Fruit fly (Drosophila melanogaster) whole organism, wandering third instar larva: ENCODE data around the gene REPTOR-BP.

Source experiments
- Abd-B ChIP-seq: fragments of >200 bp; optimal IDR thresholded peaks from 2 replicates; lab custom pipeline; 2017; ENCODE audit warnings: missing biosample characterization, missing genetic modification characterization
- CG32264 ChIP-seq: fragments of 200-800 bp; sonication (Bioruptor generic); optimal IDR thresholded peaks from 2 replicates; lab custom pipeline; 2016; ENCODE audit warnings: missing biosample characterization, missing genetic modification characterization
- CG9705 ChIP-seq: fragments of 200-800 bp; sonication (Bioruptor generic); optimal IDR thresholded peaks from 2 replicates; lab custom pipeline; 2018; ENCODE audit warnings: missing biosample characterization, mild to moderate bottlenecking, missing genetic modification characterization
- CrebA ChIP-seq: fragments of 200-800 bp; sonication (Bioruptor generic); optimal IDR thresholded peaks from 2 replicates; lab custom pipeline; 2016; ENCODE audit warnings: missing biosample characterization, mild to moderate bottlenecking, missing genetic modification characterization, borderline replicate concordance
- Dfd ChIP-seq: fragments of >200 bp; optimal IDR thresholded peaks from 2 replicates; lab custom pipeline; 2017; ENCODE audit warnings: missing biosample characterization, missing genetic modification characterization
- Dif ChIP-seq: fragments of 200-275, 200-300 bp; sonication (Bioruptor generic); optimal IDR thresholded peaks from 2 replicates; lab custom pipeline; 2018; ENCODE audit warnings: missing biosample characterization, missing genetic modification characterization; ENCODE audit not compliant: partially characterized antibody
- GATAd ChIP-seq: sonication (Bioruptor generic); optimal IDR thresholded peaks from 2 replicates; lab custom pipeline; 2016; ENCODE audit warnings: missing biosample characterization, missing genetic modification characterization
- HLH106 ChIP-seq: fragments of 200-800 bp; optimal IDR thresholded peaks from 3 replicates; lab custom pipeline; 2019; ENCODE audit warnings: missing biosample characterization, mild to moderate bottlenecking, missing genetic modification characterization, moderate library complexity
- Hnf4 ChIP-seq: fragments of 200-800 bp; sonication (Bioruptor generic); optimal IDR thresholded peaks from 2 replicates; lab custom pipeline; 2016; ENCODE audit warnings: missing biosample characterization, mild to moderate bottlenecking, missing genetic modification characterization
- Hr78 ChIP-seq: fragments of >200 bp; optimal IDR thresholded peaks from 2 replicates; lab custom pipeline; 2017; ENCODE audit warnings: missing biosample characterization, missing genetic modification characterization
- Hr83 ChIP-seq: fragments of 200-300 bp; sonication (Bioruptor generic); optimal IDR thresholded peaks from 2 replicates; lab custom pipeline; 2016; ENCODE audit warnings: missing biosample characterization, mild to moderate bottlenecking, missing genetic modification characterization, moderate library complexity; ENCODE audit not compliant: poor library complexity, severe bottlenecking
- Jra ChIP-seq: sonication (Bioruptor generic); optimal IDR thresholded peaks from 2 replicates; lab custom pipeline; 2016; ENCODE audit warnings: missing biosample characterization, missing genetic modification characterization
- Mio ChIP-seq: sonication (Bioruptor generic); optimal IDR thresholded peaks from 2 replicates; lab custom pipeline; 2016; ENCODE audit warnings: missing biosample characterization, missing genetic modification characterization
- Myc ChIP-seq: fragments of >200 bp; optimal IDR thresholded peaks from 2 replicates; lab custom pipeline; 2017
- N ChIP-seq: fragments of >200 bp; optimal IDR thresholded peaks from 2 replicates; lab custom pipeline; 2018; ENCODE audit warnings: missing biosample characterization, missing external identifiers, missing genetic modification characterization
- OdsH ChIP-seq: fragments of 200-800 bp; sonication (Bioruptor generic); optimal IDR thresholded peaks from 2 replicates; lab custom pipeline; 2016; ENCODE audit warnings: missing biosample characterization, mild to moderate bottlenecking, missing genetic modification characterization
- Rel ChIP-seq, 2 experiments: fragments of 200-800 bp; sonication (Bioruptor generic) in 1 of 2; optimal IDR thresholded peaks; 2 replicates in 1 of 2; 3 replicates in 1 of 2; lab custom pipeline; 2016 to 2019; ENCODE audit warnings: mild to moderate bottlenecking in 2 of 2, missing biosample characterization in 2 of 2, missing genetic modification characterization in 2 of 2, moderate library complexity in 1 of 2
- Sp1 ChIP-seq: fragments of 200-800 bp; sonication (Bioruptor generic); optimal IDR thresholded peaks from 3 replicates; lab custom pipeline; 2019; ENCODE audit warnings: missing biosample characterization, mild to moderate bottlenecking, missing genetic modification characterization, moderate library complexity
- Vsx2 ChIP-seq: fragments of 200-300, 225-300 bp; sonication (Bioruptor generic); optimal IDR thresholded peaks from 2 replicates; lab custom pipeline; 2018; ENCODE audit warnings: missing biosample characterization, missing genetic modification characterization; ENCODE audit not compliant: partially characterized antibody
- br ChIP-seq: fragments of 200-800 bp; sonication (Bioruptor generic); optimal IDR thresholded peaks from 2 replicates; lab custom pipeline; 2016; ENCODE audit warnings: missing biosample characterization, missing genetic modification characterization
- brk ChIP-seq: fragments of 200-800 bp; sonication (Bioruptor generic); optimal IDR thresholded peaks from 2 replicates; lab custom pipeline; 2016; ENCODE audit warnings: missing biosample characterization, mild to moderate bottlenecking, missing genetic modification characterization
- dl ChIP-seq, 2 experiments: fragments of 175-275, 200-275 bp in 1 of 2; fragments of 200-275 bp in 1 of 2; sonication (Bioruptor generic); optimal IDR thresholded peaks; lab custom pipeline; 2018; ENCODE audit warnings: mild to moderate bottlenecking in 2 of 2, missing biosample characterization in 2 of 2, missing genetic modification characterization in 2 of 2, moderate library complexity in 2 of 2; ENCODE audit not compliant: partially characterized antibody in 2 of 2, insufficient read depth in 1 of 2
- dmrt93B ChIP-seq: fragments of 200-800 bp; sonication (Bioruptor generic); optimal IDR thresholded peaks from 2 replicates; lab custom pipeline; 2018; ENCODE audit warnings: missing biosample characterization, mild to moderate bottlenecking, missing genetic modification characterization
- dsf ChIP-seq: sonication (Bioruptor generic); optimal IDR thresholded peaks from 2 replicates; lab custom pipeline; 2016; ENCODE audit warnings: missing biosample characterization, missing genetic modification characterization, borderline replicate concordance
- ey ChIP-seq: fragments of 200-800 bp; sonication (Bioruptor generic); optimal IDR thresholded peaks from 2 replicates; lab custom pipeline; 2016; ENCODE audit warnings: missing biosample characterization, missing genetic modification characterization
- foxo ChIP-seq, 2 experiments: fragments of 200-800 bp; sonication (Bioruptor generic); optimal IDR thresholded peaks; 2 replicates in 1 of 2; 3 replicates in 1 of 2; lab custom pipeline; 2016 to 2017; ENCODE audit warnings: missing biosample characterization in 2 of 2, missing genetic modification characterization in 2 of 2
- fru ChIP-seq: fragments of 200-800 bp; sonication (Bioruptor generic); optimal IDR thresholded peaks from 3 replicates; lab custom pipeline; 2016; ENCODE audit warnings: missing biosample characterization, mild to moderate bottlenecking, missing genetic modification characterization
- h ChIP-seq: fragments of 200-800 bp; sonication (Bioruptor generic); optimal IDR thresholded peaks from 3 replicates; lab custom pipeline; 2016; ENCODE audit warnings: missing biosample characterization, mild to moderate bottlenecking, missing genetic modification characterization
- jim ChIP-seq: fragments of 175-275, 200-325 bp; sonication (Bioruptor generic); optimal IDR thresholded peaks from 2 replicates; lab custom pipeline; 2016; ENCODE audit warnings: missing biosample characterization, mild to moderate bottlenecking, missing genetic modification characterization
- lola ChIP-seq: fragments of >200 bp; optimal IDR thresholded peaks from 2 replicates; lab custom pipeline; 2017; ENCODE audit warnings: missing biosample characterization, missing genetic modification characterization
- pan ChIP-seq: fragments of >200 bp; optimal IDR thresholded peaks from 2 replicates; lab custom pipeline; 2017
- psq ChIP-seq: fragments of 200-800 bp; sonication (Bioruptor generic); optimal IDR thresholded peaks from 3 replicates; lab custom pipeline; 2017; ENCODE audit warnings: missing biosample characterization, mild to moderate bottlenecking, missing genetic modification characterization, moderate library complexity
- rgr ChIP-seq: fragments of 200-800 bp; sonication (Bioruptor generic); optimal IDR thresholded peaks from 3 replicates; lab custom pipeline; 2016; ENCODE audit warnings: missing biosample characterization, mild to moderate bottlenecking, missing genetic modification characterization
- sage ChIP-seq: fragments of 200-800 bp; sonication (Bioruptor generic); optimal IDR thresholded peaks from 2 replicates; lab custom pipeline; 2016; ENCODE audit warnings: missing biosample characterization, mild to moderate bottlenecking, missing genetic modification characterization
- sv ChIP-seq: fragments of 200-800 bp; sonication (Bioruptor generic); optimal IDR thresholded peaks from 3 replicates; lab custom pipeline; 2016; ENCODE audit warnings: missing biosample characterization, missing genetic modification characterization
- tai ChIP-seq: sonication (Bioruptor generic); optimal IDR thresholded peaks from 2 replicates; lab custom pipeline; 2016; ENCODE audit warnings: missing biosample characterization, missing genetic modification characterization
- usp ChIP-seq: fragments of >200 bp; optimal IDR thresholded peaks from 2 replicates; lab custom pipeline; 2017; ENCODE audit warnings: missing biosample characterization, missing genetic modification characterization
- woc ChIP-seq: sonication (Bioruptor generic); optimal IDR thresholded peaks from 2 replicates; lab custom pipeline; 2016; ENCODE audit warnings: missing biosample characterization, mild to moderate bottlenecking, missing genetic modification characterization

REPTOR-BP gene

dm6 chr2L:10299077-10299809 is 35.3 kb downstream of the REPTOR-BP start:
- TF ChIP-seq foxo (GFP tag; optimal IDR thresholded peaks at IDR 0.05; lab: Kevin White, UChicago) (no peak), sage (peak; percentile 37)

dm6 chr2L:10299810-10300147 is 35.9 kb downstream of the REPTOR-BP start, which contains the start of gene CYLD:
TSS of gene CYLD (minus strand) at chr2L:10299847.
- TF ChIP-seq dl (GFP tag; optimal IDR thresholded peaks at IDR 0.05; lab: Kevin White, UChicago; ENCODE audit: insufficient read depth in 1 of 2, partially characterized antibody in 2 of 2), result no peak
- TF ChIP-seq Rel (GFP tag; optimal IDR thresholded peaks at IDR 0.05; lab: Kevin White, UChicago), result no peak
- TF ChIP-seq Rel (tag; optimal IDR thresholded peaks at IDR 0.05; lab: Kevin White, UChicago), result no peak
- TF ChIP-seq Myc, result no peak
- TF ChIP-seq Dfd (GFP tag; lab: Kevin White, UChicago), result no peak
- no peak for TF ChIP-seq lola (GFP tag; lab: Kevin White, UChicago)
- TF ChIP-seq Hr78, result no peak
- no peak for TF ChIP-seq tai (GFP tag; lab: Kevin White, UChicago)
- peak; percentile 25 for TF ChIP-seq psq (GFP tag; lab: Kevin White, UChicago)
- TF ChIP-seq brk (GFP tag; lab: Kevin White, UChicago), result peak; percentile 68
- no peak for TF ChIP-seq jim (GFP tag; lab: Kevin White, UChicago)
- no peak for TF ChIP-seq br (GFP tag; lab: Kevin White, UChicago)
- peak; percentile 70 for TF ChIP-seq Hnf4 (GFP tag; lab: Kevin White, UChicago)
- no peak for TF ChIP-seq CG32264 (GFP tag; lab: Kevin White, UChicago)
- peak; percentile 56 for TF ChIP-seq Jra (GFP tag; lab: Kevin White, UChicago)
- no peak for TF ChIP-seq Vsx2 (GFP tag; lab: Kevin White, UChicago)
- no peak for TF ChIP-seq fru (GFP tag; lab: Kevin White, UChicago)
- no peak for TF ChIP-seq h (GFP tag; lab: Kevin White, UChicago)
- TF ChIP-seq usp (GFP tag; lab: Kevin White, UChicago), result no peak
- no peak for TF ChIP-seq dsf
- peak; percentile 4 for TF ChIP-seq woc (GFP tag; lab: Kevin White, UChicago)
- no peak for TF ChIP-seq N (GFP tag; lab: Kevin White, UChicago)
- TF ChIP-seq Hr83 (GFP tag; lab: Kevin White, UChicago), result no peak
- peak; percentile 50 for TF ChIP-seq OdsH (GFP tag; lab: Kevin White, UChicago)
- no peak for TF ChIP-seq Sp1 (GFP tag; lab: Kevin White, UChicago)
- TF ChIP-seq HLH106 (tag; lab: Kevin White, UChicago), result peak; percentile 60
- TF ChIP-seq sage, result peak; percentile 7
- peak; percentile 64 for TF ChIP-seq rgr (GFP tag; lab: Kevin White, UChicago)
- no peak for TF ChIP-seq pan (lab: Kevin White, UChicago)
- no peak for TF ChIP-seq Abd-B
- peak in 1 of 2 experiments; percentile 62 for TF ChIP-seq foxo (GFP tag; optimal IDR thresholded peaks at IDR 0.05; lab: Kevin White, UChicago)
- TF ChIP-seq Dif (GFP tag; lab: Kevin White, UChicago), result no peak
- peak; percentile 34 for TF ChIP-seq CG9705 (GFP tag; lab: Kevin White, UChicago)
- no peak for TF ChIP-seq Mio (GFP tag; lab: Kevin White, UChicago)
- no peak for TF ChIP-seq CrebA (GFP tag; lab: Kevin White, UChicago)
- no peak for TF ChIP-seq GATAd
- no peak for TF ChIP-seq sv (GFP tag; lab: Kevin White, UChicago)
- peak; percentile 14 for TF ChIP-seq ey
- no peak for TF ChIP-seq dmrt93B (GFP tag; lab: Kevin White, UChicago)
